Fruit fly (Drosophila melanogaster) whole organism, embryonic: ENCODE results near the gene SkpC.

Experiments
- Atf3 ChIP-seq: fragments of 200-800 bp; sonication (Bioruptor generic); optimal IDR thresholded peaks from 3 replicates; lab custom pipeline; 2016; ENCODE audit warnings: missing biosample characterization, missing genetic modification characterization
- CG10431 ChIP-seq: fragments of 200-800 bp; sonication (Bioruptor generic); optimal IDR thresholded peaks from 3 replicates; lab custom pipeline; 2018; ENCODE audit warnings: missing biosample characterization, mild to moderate bottlenecking, missing genetic modification characterization
- CG10462 ChIP-seq: fragments of 200-800 bp; sonication (Bioruptor generic); optimal IDR thresholded peaks from 2 replicates; lab custom pipeline; 2016; ENCODE audit warnings: missing biosample characterization, missing genetic modification characterization
- CG10979 ChIP-seq: fragments of 200-800 bp; sonication (Bioruptor generic); optimal IDR thresholded peaks from 2 replicates; lab custom pipeline; 2018; ENCODE audit warnings: missing biosample characterization, mild to moderate bottlenecking, missing genetic modification characterization, moderate library complexity
- CG11093 ChIP-seq: fragments of 200-800 bp; sonication (Bioruptor generic); IDR thresholded peaks from 3 replicates; pipeline ENCODE4 v1.3.6; 2022; ENCODE audit warnings: missing biosample characterization, missing genetic modification characterization
- CG14710 ChIP-seq: fragments of 200-800 bp; sonication (Bioruptor generic); optimal IDR thresholded peaks from 3 replicates; lab custom pipeline; 2019; ENCODE audit warnings: missing biosample characterization, mild to moderate bottlenecking, missing genetic modification characterization, moderate library complexity
- CG1529 ChIP-seq: fragments of 200-800 bp; sonication (Bioruptor generic); optimal IDR thresholded peaks from 3 replicates; lab custom pipeline; 2018; ENCODE audit warnings: missing biosample characterization, missing genetic modification characterization
- CG17612 ChIP-seq: fragments of 200-800 bp; sonication (Bioruptor generic); IDR thresholded peaks from 2 replicates; pipeline ENCODE4 v1.3.6; 2022; ENCODE audit warnings: missing biosample characterization, missing genetic modification characterization
- CG2712 ChIP-seq: fragments of 200-800 bp; optimal IDR thresholded peaks from 3 replicates; lab custom pipeline; 2019; ENCODE audit warnings: missing biosample characterization, mild to moderate bottlenecking, missing genetic modification characterization, moderate library complexity
- CG2875 ChIP-seq: fragments of 200-800 bp; sonication (Bioruptor generic); optimal IDR thresholded peaks from 2 replicates; lab custom pipeline; 2017; ENCODE audit warnings: missing biosample characterization, mild to moderate bottlenecking, missing genetic modification characterization, missing genetic modification reagents
- CG32767 ChIP-seq: fragments of 200-800 bp; sonication (Bioruptor generic); IDR thresholded peaks from 2 replicates; pipeline ENCODE4 v1.3.6; 2022; ENCODE audit warnings: missing biosample characterization, missing genetic modification characterization
- CG3407 ChIP-seq: fragments of 200-800 bp; sonication (Bioruptor generic); optimal IDR thresholded peaks from 2 replicates; lab custom pipeline; 2018; ENCODE audit warnings: missing biosample characterization, mild to moderate bottlenecking, missing genetic modification characterization
- CG34224 ChIP-seq: fragments of 200-800 bp; sonication (Bioruptor generic); IDR thresholded peaks from 3 replicates; pipeline ENCODE4 v1.3.6; 2022; ENCODE audit warnings: missing biosample characterization, missing genetic modification characterization; ENCODE audit not compliant: partially characterized antibody
- CG34376 ChIP-seq: fragments of 200-800 bp; sonication (Bioruptor generic); optimal IDR thresholded peaks from 2 replicates; lab custom pipeline; 2018; ENCODE audit warnings: missing biosample characterization, mild to moderate bottlenecking, missing genetic modification characterization
- CG4617 ChIP-seq: fragments of 200-800 bp; sonication (Bioruptor generic); optimal IDR thresholded peaks from 3 replicates; lab custom pipeline; 2016; ENCODE audit warnings: missing biosample characterization, missing genetic modification characterization, borderline replicate concordance
- CG4820 ChIP-seq: fragments of 200-800 bp; sonication (Bioruptor generic); optimal IDR thresholded peaks from 3 replicates; lab custom pipeline; 2016; ENCODE audit warnings: missing biosample characterization, missing genetic modification characterization
- CG7928 ChIP-seq: fragments of 200-800 bp; sonication (Bioruptor generic); optimal IDR thresholded peaks from 2 replicates; lab custom pipeline; 2017; ENCODE audit warnings: missing biosample characterization, mild to moderate bottlenecking, missing genetic modification characterization
- CG9932 ChIP-seq: fragments of 200-800 bp; sonication (Bioruptor generic); IDR thresholded peaks from 2 replicates; pipeline ENCODE4 v1.3.6; 2022; ENCODE audit warnings: missing biosample characterization, missing genetic modification characterization
- Doc3 ChIP-seq: fragments of 200-800 bp; sonication (Bioruptor generic); IDR thresholded peaks from 3 replicates; pipeline ENCODE4 v1.3.6; 2022; ENCODE audit warnings: missing biosample characterization, missing genetic modification characterization; ENCODE audit not compliant: partially characterized antibody
- Fer2 ChIP-seq: fragments of 200-800 bp; sonication (Bioruptor generic); optimal IDR thresholded peaks from 2 replicates; lab custom pipeline; 2018; ENCODE audit warnings: missing biosample characterization, mild to moderate bottlenecking, missing genetic modification characterization, moderate library complexity
- Gug ChIP-seq: fragments of 200-800 bp; sonication (Bioruptor generic); IDR thresholded peaks from 4 replicates; pipeline ENCODE4 v1.3.6; 2022; ENCODE audit warnings: missing biosample characterization, missing genetic modification characterization
- HLH3B ChIP-seq: fragments of 200-800 bp; sonication (Bioruptor generic); IDR thresholded peaks from 2 replicates; pipeline ENCODE4 v1.3.6; 2022; ENCODE audit warnings: missing biosample characterization, missing genetic modification characterization
- Hmx ChIP-seq: fragments of 200-800 bp; sonication (Bioruptor generic); optimal IDR thresholded peaks from 2 replicates; lab custom pipeline; 2016; ENCODE audit warnings: missing biosample characterization, missing genetic modification characterization
- MTF-1 ChIP-seq: fragments of 200-800 bp; sonication (Bioruptor generic); optimal IDR thresholded peaks from 2 replicates; lab custom pipeline; 2018; ENCODE audit warnings: missing biosample characterization, mild to moderate bottlenecking, missing genetic modification characterization, borderline replicate concordance
- Max ChIP-seq: fragments of 200-800 bp; sonication (Bioruptor generic); optimal IDR thresholded peaks from 2 replicates; lab custom pipeline; 2016; ENCODE audit warnings: missing biosample characterization, mild to moderate bottlenecking, missing genetic modification characterization
- Nf-YC ChIP-seq: fragments of 200-800 bp; optimal IDR thresholded peaks from 3 replicates; lab custom pipeline; 2019; ENCODE audit warnings: missing biosample characterization, mild to moderate bottlenecking, missing genetic modification characterization, moderate library complexity
- Ptx1 ChIP-seq: fragments of 200-800 bp; sonication (Bioruptor generic); IDR thresholded peaks from 2 replicates; pipeline ENCODE4 v1.3.6; 2022; ENCODE audit warnings: missing biosample characterization, missing genetic modification characterization
- Rfx ChIP-seq: fragments of 200-800 bp; sonication (Bioruptor generic); IDR thresholded peaks from 2 replicates; pipeline ENCODE4 v1.3.6; 2022; ENCODE audit warnings: missing biosample characterization, missing genetic modification characterization
- ab ChIP-seq: fragments of 200-800 bp; sonication (Bioruptor generic); optimal IDR thresholded peaks from 2 replicates; lab custom pipeline; 2016; ENCODE audit warnings: missing biosample characterization, missing genetic modification characterization
- al ChIP-seq: fragments of 200-800 bp; sonication (Bioruptor generic); IDR thresholded peaks from 2 replicates; pipeline ENCODE4 v1.3.6; 2022; ENCODE audit warnings: missing biosample characterization, missing genetic modification characterization
- br ChIP-seq: fragments of >200 bp; optimal IDR thresholded peaks from 2 replicates; lab custom pipeline; 2017
- da ChIP-seq: fragments of 200-800 bp; sonication (Bioruptor generic); optimal IDR thresholded peaks from 2 replicates; lab custom pipeline; 2016; ENCODE audit warnings: missing biosample characterization, missing genetic modification characterization
- dm ChIP-seq: fragments of 200-800 bp; sonication (Bioruptor generic); optimal IDR thresholded peaks from 3 replicates; lab custom pipeline; 2016; ENCODE audit warnings: missing biosample characterization, missing genetic modification characterization
- fu2 ChIP-seq: fragments of 200-800 bp; sonication (Bioruptor generic); optimal IDR thresholded peaks from 2 replicates; lab custom pipeline; 2016; ENCODE audit warnings: missing biosample characterization, missing genetic modification characterization
- gce ChIP-seq: fragments of 200-800 bp; sonication (Bioruptor generic); IDR thresholded peaks from 3 replicates; pipeline ENCODE4 v1.3.6; 2022; ENCODE audit warnings: missing biosample characterization, missing genetic modification characterization
- gsb-n ChIP-seq: fragments of 200-800 bp; sonication (Bioruptor generic); optimal IDR thresholded peaks from 3 replicates; lab custom pipeline; 2018; ENCODE audit warnings: missing biosample characterization, mild to moderate bottlenecking, missing genetic modification characterization
- gt ChIP-seq: fragments of 200-800 bp; sonication (Bioruptor generic); IDR thresholded peaks from 2 replicates; pipeline ENCODE4 v1.3.6; 2022; ENCODE audit warnings: missing biosample characterization, missing genetic modification characterization
- jigr1 ChIP-seq: fragments of 200-800 bp; sonication (Bioruptor generic); IDR thresholded peaks from 3 replicates; pipeline ENCODE4 v1.3.6; 2022; ENCODE audit warnings: missing biosample characterization, missing genetic modification characterization
- lov ChIP-seq, 2 experiments: fragments of 200-800 bp in 1 of 2; fragments of >200 bp in 1 of 2; sonication (Bioruptor generic) in 1 of 2; IDR thresholded peaks in 1 of 2; optimal IDR thresholded peaks in 1 of 2; 2 replicates in 1 of 2; 3 replicates in 1 of 2; pipeline versions ENCODE4 v1.3.6 to Lab custom; 2017 to 2022; ENCODE audit warnings: missing biosample characterization in 1 of 2, missing genetic modification characterization in 1 of 2
- luna ChIP-seq: fragments of 200-800 bp; sonication (Bioruptor generic); optimal IDR thresholded peaks from 2 replicates; lab custom pipeline; 2016; ENCODE audit warnings: missing biosample characterization, missing genetic modification characterization
- mam ChIP-seq: fragments of 200-800 bp; sonication (Bioruptor generic); optimal IDR thresholded peaks from 3 replicates; lab custom pipeline; 2016; ENCODE audit warnings: missing biosample characterization, missing genetic modification characterization
- odd ChIP-seq: fragments of 200-800 bp; sonication (Bioruptor generic); optimal IDR thresholded peaks from 2 replicates; lab custom pipeline; 2017; ENCODE audit warnings: missing biosample characterization, mild to moderate bottlenecking, missing genetic modification characterization
- pum ChIP-seq: fragments of 200-800 bp; sonication (Bioruptor generic); optimal IDR thresholded peaks from 2 replicates; lab custom pipeline; 2016; ENCODE audit warnings: missing biosample characterization, missing genetic modification characterization
- ro ChIP-seq: fragments of 200-800 bp; sonication (Bioruptor generic); IDR thresholded peaks from 2 replicates; pipeline ENCODE4 v1.3.6; 2022; ENCODE audit warnings: missing biosample characterization, missing genetic modification characterization
- slou ChIP-seq: fragments of 200-800 bp; sonication (Bioruptor generic); optimal IDR thresholded peaks from 3 replicates; lab custom pipeline; 2016; ENCODE audit warnings: missing biosample characterization, missing genetic modification characterization
- so ChIP-seq: fragments of 200-800 bp; sonication (Bioruptor generic); IDR thresholded peaks from 3 replicates; pipeline ENCODE4 v1.3.6; 2022; ENCODE audit warnings: missing biosample characterization, missing genetic modification characterization
- tgo ChIP-seq: fragments of 200-800 bp; sonication (Bioruptor generic); IDR thresholded peaks from 3 replicates; pipeline ENCODE4 v1.3.6; 2022; ENCODE audit warnings: missing biosample characterization, missing genetic modification characterization
- trem ChIP-seq: fragments of 200-800 bp; optimal IDR thresholded peaks from 3 replicates; lab custom pipeline; 2019; ENCODE audit warnings: missing biosample characterization, mild to moderate bottlenecking, missing genetic modification characterization, moderate library complexity
- tup ChIP-seq: fragments of 200-800 bp; sonication (Bioruptor generic); optimal IDR thresholded peaks from 2 replicates; lab custom pipeline; 2016; ENCODE audit warnings: missing biosample characterization, mild to moderate bottlenecking, missing genetic modification characterization, moderate library complexity
- zfh2 ChIP-seq: fragments of 200-800 bp; sonication (Bioruptor generic); optimal IDR thresholded peaks from 2 replicates; lab custom pipeline; 2016; ENCODE audit warnings: missing biosample characterization, missing genetic modification characterization

Gene SkpC

DNA sequence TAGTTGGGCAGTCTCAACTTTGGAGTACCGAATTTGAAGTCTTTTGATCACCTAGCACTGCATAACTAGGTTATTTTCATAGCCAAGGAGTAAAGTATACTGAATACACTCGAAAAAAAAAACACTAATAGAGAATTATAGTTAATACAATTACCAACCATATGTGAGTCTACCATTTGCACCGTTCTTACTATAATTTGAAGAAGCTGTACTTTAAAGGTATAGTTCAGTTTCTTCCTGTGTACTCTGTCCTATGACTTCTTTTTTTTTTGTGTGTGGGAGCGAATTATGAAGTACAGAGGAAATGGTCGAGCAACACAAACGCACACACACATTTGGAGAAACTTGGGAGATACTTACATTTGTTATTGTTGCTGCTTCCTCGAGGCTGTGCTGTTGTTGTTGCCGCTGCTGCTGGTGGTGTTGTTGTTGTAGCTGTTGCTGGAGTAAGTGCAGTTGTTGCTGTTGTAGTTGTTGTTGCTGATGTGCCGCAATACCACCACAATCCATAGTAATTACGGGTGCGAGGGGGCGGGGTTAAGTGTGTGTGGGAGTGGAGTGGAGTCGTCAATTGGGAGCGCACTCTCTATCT, 34.7 kb downstream of the SkpC start (continued):
- peak; percentile 71; the same call in 1 of the 2 replicates for TF ChIP-seq gt (GFP tag; lab: Robert Waterston, UW)
- peak; percentile 95 for TF ChIP-seq CG14710
- peak; percentile 77 for TF ChIP-seq gce
- peak; percentile 86 for TF ChIP-seq Ptx1 (GFP tag; lab: Robert Waterston, UW)
- TF ChIP-seq CG10462 (GFP tag; lab: Kevin White, UChicago) = peak; percentile 90
- peak; percentile 97 for TF ChIP-seq CG10979 (tag; lab: Kevin White, UChicago)
- peak; percentile 84 for TF ChIP-seq da
- peak; percentile 94 for TF ChIP-seq gsb-n (tag; lab: Kevin White, UChicago)
- TF ChIP-seq CG32767 = peak; percentile 76
- TF ChIP-seq CG10431 (GFP tag; lab: Kevin White, UChicago) = peak; percentile 84
- no peak for TF ChIP-seq Doc3 (GFP tag; lab: Robert Waterston, UW)
- TF ChIP-seq CG3407 (GFP tag; lab: Kevin White, UChicago) = peak; percentile 89
- peak; percentile 33 for TF ChIP-seq CG7928
- TF ChIP-seq Rfx (GFP tag; lab: Robert Waterston, UW) = peak; percentile 71
- TF ChIP-seq CG2875 (GFP tag; lab: Kevin White, UChicago) = peak; percentile 94
- TF ChIP-seq HLH3B (GFP tag; lab: Robert Waterston, UW) = peak; percentile 86
- peak; percentile 70 for TF ChIP-seq tup (GFP tag; lab: Kevin White, UChicago)
- TF ChIP-seq CG34376 (GFP tag; lab: Kevin White, UChicago) = no peak
- peak; percentile 73 for TF ChIP-seq dm
- TF ChIP-seq ab (GFP tag; lab: Kevin White, UChicago) = peak; percentile 91
- TF ChIP-seq CG1529 (GFP tag; lab: Kevin White, UChicago) = peak; percentile 88
- TF ChIP-seq Gug = peak; percentile 78
- peak; percentile 63 for TF ChIP-seq Hmx
- TF ChIP-seq luna (GFP tag; lab: Kevin White, UChicago) = peak; percentile 43
- TF ChIP-seq CG2712 (tag; lab: Kevin White, UChicago) = peak; percentile 89
- TF ChIP-seq mam (GFP tag; lab: Kevin White, UChicago) = peak; percentile 83
- peak; percentile 71 for TF ChIP-seq slou (GFP tag; lab: Kevin White, UChicago)
- 0 out of 2 replicates have a peak, but pooled peaks have one; percentile 20 for TF ChIP-seq al (GFP tag; lab: Robert Waterston, UW)
- peak; percentile 70; the same call in 1 of the 2 replicates for TF ChIP-seq CG17612 (GFP tag; lab: Robert Waterston, UW)
- TF ChIP-seq MTF-1 (GFP tag; lab: Kevin White, UChicago) = peak; percentile 81
- TF ChIP-seq zfh2 (GFP tag; lab: Kevin White, UChicago) = peak; percentile 26
- TF ChIP-seq CG9932 = peak; percentile 50
- TF ChIP-seq Atf3 (GFP tag; lab: Kevin White, UChicago) = peak; percentile 93
- peak; percentile 83 for TF ChIP-seq tgo
- TF ChIP-seq jigr1 (GFP tag; lab: Robert Waterston, UW) = peak; percentile 31; the same call in 1 of the 3 replicates
- TF ChIP-seq Fer2 = no peak
- peak; percentile 79 for TF ChIP-seq trem (tag; lab: Kevin White, UChicago)
- TF ChIP-seq so (GFP tag; lab: Robert Waterston, UW) = peak; percentile 74; the same call in 2 of the 3 replicates
- TF ChIP-seq br = no peak
- TF ChIP-seq fu2 (GFP tag; lab: Kevin White, UChicago) = peak; percentile 57
- peak; percentile 81 for TF ChIP-seq CG4617 (GFP tag; lab: Kevin White, UChicago)
- TF ChIP-seq Max (GFP tag; lab: Kevin White, UChicago) = peak; percentile 87
- no peak for TF ChIP-seq CG34224 (GFP tag; lab: Robert Waterston, UW)
- TF ChIP-seq lov (optimal IDR thresholded peaks at IDR 0.05; lab: Kevin White, UChicago) = no peak
- TF ChIP-seq lov (GFP tag; IDR thresholded peaks at IDR 0.05; lab: Robert Waterston, UW) = peak; percentile 89
- TF ChIP-seq odd = peak; percentile 77
- TF ChIP-seq CG11093 (GFP tag; lab: Robert Waterston, UW) = peak; percentile 72
- no peak for TF ChIP-seq Nf-YC
- TF ChIP-seq pum = peak; percentile 93
- TF ChIP-seq CG4820 = peak; percentile 95
- TF ChIP-seq ro = peak; percentile 67
